Fruit fly (Drosophila melanogaster) whole organism, embryonic: ENCODE data around the gene CG4467.

Experiments used
- Atf-2 ChIP-seq: fragments of 200-800 bp; sonication (Bioruptor generic); optimal IDR thresholded peaks from 2 replicates; lab custom pipeline; 2016; ENCODE audit warnings: missing biosample characterization, missing genetic modification characterization
- CG10565 ChIP-seq: fragments of 200-800 bp; sonication (Bioruptor generic); optimal IDR thresholded peaks from 3 replicates; lab custom pipeline; 2016; ENCODE audit warnings: missing biosample characterization, mild to moderate bottlenecking, missing genetic modification characterization
- CG10654 ChIP-seq: fragments of 200-800 bp; sonication (Bioruptor generic); optimal IDR thresholded peaks from 2 replicates; lab custom pipeline; 2016; ENCODE audit warnings: missing biosample characterization, missing genetic modification characterization
- CG10959 ChIP-seq: fragments of 200-800 bp; sonication (Bioruptor generic); IDR thresholded peaks from 2 replicates; pipeline ENCODE4 v1.3.6; 2022; ENCODE audit warnings: missing biosample characterization, missing genetic modification characterization
- CG10979 ChIP-seq: fragments of 200-800 bp; sonication (Bioruptor generic); optimal IDR thresholded peaks from 2 replicates; lab custom pipeline; 2018; ENCODE audit warnings: missing biosample characterization, mild to moderate bottlenecking, missing genetic modification characterization, moderate library complexity
- CG11093 ChIP-seq: fragments of 200-800 bp; sonication (Bioruptor generic); IDR thresholded peaks from 3 replicates; pipeline ENCODE4 v1.3.6; 2022; ENCODE audit warnings: missing biosample characterization, missing genetic modification characterization
- CG11696 ChIP-seq: fragments of 200-800 bp; sonication (Bioruptor generic); IDR thresholded peaks from 2 replicates; pipeline ENCODE4 v1.3.6; 2022; ENCODE audit warnings: missing biosample characterization, missing genetic modification characterization
- CG12071 ChIP-seq: fragments of 200-800 bp; sonication (Bioruptor generic); optimal IDR thresholded peaks from 3 replicates; lab custom pipeline; 2018; ENCODE audit warnings: missing biosample characterization, mild to moderate bottlenecking, missing genetic modification characterization
- CG12236 ChIP-seq: fragments of 200-800 bp; sonication (Bioruptor generic); optimal IDR thresholded peaks from 2 replicates; lab custom pipeline; 2016; ENCODE audit warnings: missing biosample characterization, missing genetic modification characterization
- CG1233 ChIP-seq: fragments of 200-800 bp; sonication (Bioruptor generic); optimal IDR thresholded peaks from 4 replicates; lab custom pipeline; 2018; ENCODE audit warnings: missing biosample characterization, mild to moderate bottlenecking, missing genetic modification characterization
- CG12659 ChIP-seq: fragments of 200-800 bp; sonication (Bioruptor generic); optimal IDR thresholded peaks from 3 replicates; lab custom pipeline; 2017; ENCODE audit warnings: mild to moderate bottlenecking, missing biosample characterization, missing genetic modification reagents, missing genetic modification characterization
- CG12744 ChIP-seq: fragments of 200-800 bp; sonication (Bioruptor generic); optimal IDR thresholded peaks from 2 replicates; lab custom pipeline; 2016; ENCODE audit warnings: missing biosample characterization, missing genetic modification characterization
- CG14050 ChIP-seq: fragments of 200-800 bp; sonication (Bioruptor generic); IDR thresholded peaks from 3 replicates; pipeline ENCODE4 v1.3.6; 2022; ENCODE audit warnings: missing biosample characterization, missing genetic modification characterization
- CG14441 ChIP-seq: fragments of 200-800 bp; sonication (Bioruptor generic); IDR thresholded peaks from 2 replicates; pipeline ENCODE4 v1.3.6; 2022; ENCODE audit warnings: missing biosample characterization, missing genetic modification characterization
- CG14667 ChIP-seq: fragments of 200-800 bp; sonication (Bioruptor generic); IDR thresholded peaks from 2 replicates; pipeline ENCODE4 v1.3.6; 2022; ENCODE audit warnings: missing biosample characterization, missing genetic modification characterization
- CG14965 ChIP-seq: fragments of 200-800 bp; sonication (Bioruptor generic); optimal IDR thresholded peaks from 2 replicates; lab custom pipeline; 2016; ENCODE audit warnings: missing biosample characterization, missing genetic modification characterization, borderline replicate concordance
- CG17612 ChIP-seq: fragments of 200-800 bp; sonication (Bioruptor generic); IDR thresholded peaks from 2 replicates; pipeline ENCODE4 v1.3.6; 2022; ENCODE audit warnings: missing biosample characterization, missing genetic modification characterization
- CG1832 ChIP-seq: fragments of 200-800 bp; sonication (Bioruptor generic); optimal IDR thresholded peaks from 2 replicates; lab custom pipeline; 2017; ENCODE audit warnings: missing biosample characterization, mild to moderate bottlenecking, missing genetic modification characterization, inconsistent platforms
- CG2199 ChIP-seq: fragments of 200-800 bp; sonication (Bioruptor generic); IDR thresholded peaks from 3 replicates; pipeline ENCODE4 v1.3.6; 2022; ENCODE audit warnings: missing biosample characterization, missing genetic modification characterization
- CG42726 ChIP-seq: fragments of 200-800 bp; sonication (Bioruptor generic); IDR thresholded peaks from 2 replicates; pipeline ENCODE4 v1.3.6; 2022; ENCODE audit warnings: missing biosample characterization, missing genetic modification characterization; ENCODE audit not compliant: partially characterized antibody
- CG4328 ChIP-seq: fragments of 200-800 bp; sonication (Bioruptor generic); optimal IDR thresholded peaks from 3 replicates; lab custom pipeline; 2017; ENCODE audit warnings: missing biosample characterization, missing genetic modification reagents, missing genetic modification characterization
- CG43689 ChIP-seq: fragments of 200-800 bp; sonication (Bioruptor generic); IDR thresholded peaks from 2 replicates; pipeline ENCODE4 v1.3.6; 2022; ENCODE audit warnings: missing biosample characterization, missing genetic modification characterization
- CG4404 ChIP-seq: fragments of 200-800 bp; sonication (Bioruptor generic); IDR thresholded peaks from 2 replicates; pipeline ENCODE4 v1.3.6; 2022; ENCODE audit warnings: missing biosample characterization, missing genetic modification characterization
- CG5180 ChIP-seq: fragments of 200-800 bp; sonication (Bioruptor generic); optimal IDR thresholded peaks from 3 replicates; lab custom pipeline; 2017; ENCODE audit warnings: missing biosample characterization, missing genetic modification characterization, mild to moderate bottlenecking, moderate library complexity, missing genetic modification reagents
- CG6254 ChIP-seq: fragments of 200-800 bp; sonication (Bioruptor generic); optimal IDR thresholded peaks from 3 replicates; lab custom pipeline; 2017; ENCODE audit warnings: mild to moderate bottlenecking, missing biosample characterization, missing genetic modification reagents, missing genetic modification characterization
- CG6854 ChIP-seq: fragments of 200-800 bp; sonication (Bioruptor generic); optimal IDR thresholded peaks from 3 replicates; lab custom pipeline; 2017; ENCODE audit warnings: missing biosample characterization, mild to moderate bottlenecking, missing genetic modification characterization
- CG8290 ChIP-seq, 3 experiments: fragments of 200-800 bp; sonication (Bioruptor generic); optimal IDR thresholded peaks; 2 replicates each; lab custom pipeline; 2016 to 2019; ENCODE audit warnings: missing biosample characterization in 3 of 3, missing genetic modification characterization in 3 of 3, mild to moderate bottlenecking in 2 of 3, moderate library complexity in 1 of 3
- CG8478 ChIP-seq: fragments of >200 bp; optimal IDR thresholded peaks from 2 replicates; lab custom pipeline; 2018
- D19A ChIP-seq: fragments of 200-800 bp; optimal IDR thresholded peaks from 3 replicates; lab custom pipeline; 2019; ENCODE audit warnings: missing biosample characterization, mild to moderate bottlenecking, missing genetic modification characterization, moderate library complexity
- Dll ChIP-seq: fragments of 200-800 bp; sonication (Bioruptor generic); IDR thresholded peaks from 4 replicates; pipeline ENCODE4 v1.3.6; 2022; ENCODE audit warnings: missing biosample characterization, missing genetic modification characterization; ENCODE audit not compliant: partially characterized antibody
- Drgx ChIP-seq: fragments of 200-800 bp; sonication (Bioruptor generic); IDR thresholded peaks from 2 replicates; pipeline ENCODE4 v1.3.6; 2022; ENCODE audit warnings: missing biosample characterization, missing genetic modification characterization
- E2f1 ChIP-seq: fragments of 200-800 bp; sonication (Bioruptor generic); IDR thresholded peaks from 2 replicates; pipeline ENCODE4 v1.3.6; 2022; ENCODE audit warnings: missing biosample characterization, missing genetic modification characterization
- HLH3B ChIP-seq: fragments of 200-800 bp; sonication (Bioruptor generic); IDR thresholded peaks from 2 replicates; pipeline ENCODE4 v1.3.6; 2022; ENCODE audit warnings: missing biosample characterization, missing genetic modification characterization
- NK7.1 ChIP-seq: fragments of 200-800 bp; sonication (Bioruptor generic); optimal IDR thresholded peaks from 3 replicates; lab custom pipeline; 2016; ENCODE audit warnings: missing biosample characterization, missing genetic modification characterization
- Rfx ChIP-seq: fragments of 200-800 bp; sonication (Bioruptor generic); IDR thresholded peaks from 2 replicates; pipeline ENCODE4 v1.3.6; 2022; ENCODE audit warnings: missing biosample characterization, missing genetic modification characterization
- TFAM ChIP-seq: fragments of 200-800 bp; sonication (Bioruptor generic); optimal IDR thresholded peaks from 2 replicates; lab custom pipeline; 2017; ENCODE audit warnings: missing biosample characterization, missing genetic modification characterization, inconsistent platforms
- ab ChIP-seq: fragments of 200-800 bp; sonication (Bioruptor generic); optimal IDR thresholded peaks from 2 replicates; lab custom pipeline; 2016; ENCODE audit warnings: missing biosample characterization, missing genetic modification characterization
- corto ChIP-seq: fragments of 200-800 bp; sonication (Bioruptor generic); optimal IDR thresholded peaks from 2 replicates; lab custom pipeline; 2016; ENCODE audit warnings: missing biosample characterization, mild to moderate bottlenecking, missing genetic modification characterization, moderate library complexity
- dan ChIP-seq: fragments of 200-800 bp; sonication (Bioruptor generic); IDR thresholded peaks from 2 replicates; pipeline ENCODE4 v1.3.6; 2022; ENCODE audit warnings: missing biosample characterization, missing genetic modification characterization
- fd102C ChIP-seq: fragments of 200-800 bp; sonication (Bioruptor generic); optimal IDR thresholded peaks from 2 replicates; lab custom pipeline; 2018; ENCODE audit warnings: missing biosample characterization, mild to moderate bottlenecking, missing genetic modification characterization, moderate library complexity
- gsb-n ChIP-seq: fragments of 200-800 bp; sonication (Bioruptor generic); optimal IDR thresholded peaks from 3 replicates; lab custom pipeline; 2018; ENCODE audit warnings: missing biosample characterization, mild to moderate bottlenecking, missing genetic modification characterization
- kah ChIP-seq: fragments of 200-800 bp; sonication (Bioruptor generic); optimal IDR thresholded peaks from 2 replicates; lab custom pipeline; 2018; ENCODE audit warnings: missing biosample characterization, mild to moderate bottlenecking, missing genetic modification characterization
- nerfin-1 ChIP-seq: fragments of 200-800 bp; sonication (Bioruptor generic); optimal IDR thresholded peaks from 3 replicates; lab custom pipeline; 2019; ENCODE audit warnings: missing biosample characterization, mild to moderate bottlenecking, missing genetic modification characterization, moderate library complexity
- slp2 ChIP-seq: fragments of 200-800 bp; sonication (Bioruptor generic); optimal IDR thresholded peaks from 2 replicates; lab custom pipeline; 2016; ENCODE audit warnings: missing biosample characterization, missing genetic modification characterization
- sqz ChIP-seq: fragments of 200-800 bp; sonication (Bioruptor generic); optimal IDR thresholded peaks from 3 replicates; lab custom pipeline; 2018; ENCODE audit warnings: missing biosample characterization, mild to moderate bottlenecking, missing genetic modification characterization
- tio ChIP-seq: fragments of 200-800 bp; sonication (Bioruptor generic); optimal IDR thresholded peaks from 2 replicates; lab custom pipeline; 2017; ENCODE audit warnings: missing biosample characterization, missing genetic modification characterization, inconsistent platforms
- zen2 ChIP-seq: fragments of 200-800 bp; sonication (Bioruptor generic); IDR thresholded peaks from 3 replicates; pipeline ENCODE4 v1.3.6; 2022; ENCODE audit warnings: missing biosample characterization, missing genetic modification characterization; ENCODE audit not compliant: partially characterized antibody
- zfh1 ChIP-seq: fragments of 200-800 bp; sonication (Bioruptor generic); IDR thresholded peaks from 3 replicates; pipeline ENCODE4 v1.3.6; 2022; ENCODE audit warnings: missing biosample characterization, missing genetic modification characterization

The CG4467 gene

dm6 chr3R:23189958-23190900, 58.5 kb downstream of the CG4467 start (continued):
- no peak for TF ChIP-seq CG10959 (GFP tag; lab: Robert Waterston, UW)
- TF ChIP-seq Dll (GFP tag; lab: Robert Waterston, UW), result no peak
- no peak for TF ChIP-seq CG8478 (lab: Kevin White, UChicago)
- peak; percentile 36 for TF ChIP-seq CG12236
- peak; percentile 63 for TF ChIP-seq tio
- peak; percentile 25 for TF ChIP-seq NK7.1 (GFP tag; lab: Kevin White, UChicago)
- no peak for TF ChIP-seq CG8290 (GFP tag; optimal IDR thresholded peaks at IDR 0.05; lab: Kevin White, UChicago)
- peak in 1 of 2 experiments; percentile 92 for TF ChIP-seq CG8290 (tag; optimal IDR thresholded peaks at IDR 0.05; lab: Kevin White, UChicago)
- peak; percentile 72 for TF ChIP-seq CG12744 (GFP tag; lab: Kevin White, UChicago)
- peak; percentile 75 for TF ChIP-seq CG12659 (GFP tag; lab: Kevin White, UChicago)
- peak; percentile 60 for TF ChIP-seq CG1233 (GFP tag; lab: Kevin White, UChicago)
- peak; percentile 49 for TF ChIP-seq CG4328 (GFP tag; lab: Kevin White, UChicago)
- TF ChIP-seq D19A (tag; lab: Kevin White, UChicago), result peak; percentile 72
- TF ChIP-seq CG2199 (GFP tag; lab: Robert Waterston, UW), result 0 out of 3 replicates have a peak, but pooled peaks have one; percentile 10
- peak; percentile 47 for TF ChIP-seq Atf-2 (GFP tag; lab: Kevin White, UChicago)
- TF ChIP-seq CG10979, result peak; percentile 68
- peak; percentile 56 for TF ChIP-seq gsb-n
- peak; percentile 22 for TF ChIP-seq CG6254 (GFP tag; lab: Kevin White, UChicago)
- TF ChIP-seq CG10565 (GFP tag; lab: Kevin White, UChicago), result no peak
- peak; percentile 42 for TF ChIP-seq CG10654 (GFP tag; lab: Kevin White, UChicago)
- peak; percentile 7 for TF ChIP-seq kah
- TF ChIP-seq nerfin-1 (tag; lab: Kevin White, UChicago), result peak; percentile 53
- TF ChIP-seq CG14965 (GFP tag; lab: Kevin White, UChicago), result no peak
- TF ChIP-seq CG14667 (GFP tag; lab: Robert Waterston, UW), result peak; percentile 60
- TF ChIP-seq CG12071 (GFP tag; lab: Kevin White, UChicago), result peak; percentile 79
- peak; percentile 8 for TF ChIP-seq CG6854
- TF ChIP-seq CG4404 (GFP tag; lab: Robert Waterston, UW), result peak; percentile 49; the same call in 1 of the 2 replicates
- no peak for TF ChIP-seq ab (GFP tag; lab: Kevin White, UChicago)
- peak; percentile 83 for TF ChIP-seq CG14441 (GFP tag; lab: Robert Waterston, UW)
- peak; percentile 52 for TF ChIP-seq CG5180 (GFP tag; lab: Kevin White, UChicago)
- peak; percentile 75 for TF ChIP-seq slp2 (GFP tag; lab: Kevin White, UChicago)
- peak; percentile 70 for TF ChIP-seq HLH3B (GFP tag; lab: Robert Waterston, UW)
- TF ChIP-seq CG42726 (GFP tag; lab: Robert Waterston, UW), result no peak
- peak; percentile 48; the same call in 2 of the 3 replicates for TF ChIP-seq CG11093
- TF ChIP-seq zen2 (GFP tag; lab: Robert Waterston, UW), result no peak
- TF ChIP-seq zfh1 (GFP tag; lab: Robert Waterston, UW), result peak; percentile 77
- TF ChIP-seq CG1832 (GFP tag; lab: Kevin White, UChicago), result no peak
- no peak for TF ChIP-seq TFAM
- TF ChIP-seq corto (GFP tag; lab: Kevin White, UChicago), result peak; percentile 78
- no peak for TF ChIP-seq fd102C (GFP tag; lab: Kevin White, UChicago)
- no peak for TF ChIP-seq CG17612 (GFP tag; lab: Robert Waterston, UW)
- TF ChIP-seq CG43689 (GFP tag; lab: Robert Waterston, UW), result 0 out of 2 replicates have a peak, but pooled peaks have one; percentile 36
- peak; percentile 37; the same call in 1 of the 2 replicates for TF ChIP-seq CG11696 (GFP tag; lab: Robert Waterston, UW)
- peak; percentile 88 for TF ChIP-seq Rfx (GFP tag; lab: Robert Waterston, UW)
- peak; percentile 71 for TF ChIP-seq E2f1
- peak; percentile 9 for TF ChIP-seq sqz (GFP tag; lab: Kevin White, UChicago)
- TF ChIP-seq CG14050 (GFP tag; lab: Robert Waterston, UW), result peak; percentile 67
- no peak for TF ChIP-seq dan (GFP tag; lab: Robert Waterston, UW)
- TF ChIP-seq Drgx (GFP tag; lab: Robert Waterston, UW), result peak; percentile 75
